Worm (Caenorhabditis elegans): ENCODE data around the gene H01M10.2.

Gene H01M10.2

DNA sequence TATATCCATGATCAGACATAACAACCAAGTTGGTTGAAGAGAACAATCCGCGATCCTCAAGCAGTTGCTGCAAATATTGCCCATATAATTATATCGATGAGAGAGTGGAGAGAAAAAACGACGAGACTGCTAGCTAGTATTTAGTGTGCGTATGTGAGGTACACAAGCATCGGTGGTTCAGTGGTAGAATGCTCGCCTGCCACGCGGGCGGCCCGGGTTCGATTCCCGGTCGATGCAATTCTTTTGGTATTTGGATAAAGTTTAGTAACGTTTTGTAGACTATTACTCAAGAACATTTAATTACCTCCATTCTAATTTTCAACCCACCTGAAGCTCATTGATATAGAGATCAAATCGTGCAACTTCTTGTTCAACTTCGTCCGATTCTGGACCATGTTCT lies 27.5 kb upstream of the H01M10.2 start (continued):
- TF ChIP-seq K11D2.4 (GFP tag; IDR thresholded peaks at IDR 0.05), result peak; percentile 72
- TF ChIP-seq attf-6 (GFP tag; IDR thresholded peaks at IDR 0.05), result peak; percentile 51; the same call in 1 of the 2 replicates
- peak; percentile 92; the same call in 1 of the 2 replicates for TF ChIP-seq ztf-25 (GFP tag; IDR thresholded peaks at IDR 0.05)
- no peak for TF ChIP-seq F39B2.1 (GFP tag; IDR thresholded peaks at IDR 0.05)
- TF ChIP-seq sdz-38 (tag; optimal IDR thresholded peaks at IDR 0.05), result no peak
- peak; percentile 14 for TF ChIP-seq ztf-22 (GFP tag; optimal IDR thresholded peaks at IDR 0.05)
- peak in 1 of 2 experiments; percentile 69 for TF ChIP-seq rec-8 (tag; optimal IDR thresholded peaks at IDR 0.05)
- TF ChIP-seq cebp-1 (GFP tag; IDR thresholded peaks at IDR 0.05), result 0 out of 2 replicates have a peak, but pooled peaks have one; percentile 44
- peak; percentile 79 for TF ChIP-seq cebp-1 (tag; optimal IDR thresholded peaks at IDR 0.05)
- peak; percentile 80 for TF ChIP-seq ztf-18 (tag; optimal IDR thresholded peaks at IDR 0.05)
- peak; percentile 56; the same call in 1 of the 2 replicates for TF ChIP-seq B0019.2 (GFP tag; conservative IDR thresholded peaks at IDR 0.05)
- TF ChIP-seq efl-1 (GFP tag; optimal IDR thresholded peaks at IDR 0.05), result no peak
- TF ChIP-seq mcd-1 (GFP tag; IDR thresholded peaks at IDR 0.05), result peak; percentile 40
- no peak for TF ChIP-seq lag-1 (GFP tag; IDR thresholded peaks at IDR 0.05)
- TF ChIP-seq lin-54 (GFP tag; optimal IDR thresholded peaks at IDR 0.05), result peak; percentile 63
- TF ChIP-seq pbrm-1 (GFP tag; IDR thresholded peaks at IDR 0.05), result peak; percentile 90
- TF ChIP-seq egl-18 (GFP tag; IDR thresholded peaks at IDR 0.05), result peak; percentile 48; the same call in 1 of the 2 replicates
- no peak for TF ChIP-seq pha-4 (tag; optimal IDR thresholded peaks at IDR 0.05)
- no peak for TF ChIP-seq madf-3 (GFP tag; IDR thresholded peaks at IDR 0.05)
- 0 out of 2 replicates have a peak, but pooled peaks have one; percentile 47 for TF ChIP-seq nfya-2 (GFP tag; IDR thresholded peaks at IDR 0.05)
- peak; percentile 53 for TF ChIP-seq K12H6.12 (tag; optimal IDR thresholded peaks at IDR 0.05)
- TF ChIP-seq repo-1 (tag; optimal IDR thresholded peaks at IDR 0.05), result peak; percentile 24
- peak; percentile 44; the same call in 1 of the 2 replicates for TF ChIP-seq Y53F4B.3 (GFP tag; IDR thresholded peaks at IDR 0.05)
- peak; percentile 69 for TF ChIP-seq unc-130 (GFP tag; optimal IDR thresholded peaks at IDR 0.05)
- TF ChIP-seq ztf-6 (GFP tag; IDR thresholded peaks at IDR 0.05), result no peak; the same call in 1 of the 2 replicates
- TF ChIP-seq ceh-27 (GFP tag; optimal IDR thresholded peaks at IDR 0.05), result peak; percentile 76
- no peak for TF ChIP-seq zfh-2 (GFP tag; conservative IDR thresholded peaks at IDR 0.05)
- TF ChIP-seq snpc-1.1 (tag; optimal IDR thresholded peaks at IDR 0.05; ENCODE audit: insufficient read depth), result peak; percentile 32
- TF ChIP-seq somi-1 (GFP tag; optimal IDR thresholded peaks at IDR 0.05), result peak; percentile 49
- peak; percentile 69 for TF ChIP-seq tbx-9 (tag; optimal IDR thresholded peaks at IDR 0.05; ENCODE audit: borderline replicate concordance)
- TF ChIP-seq Y53G8AR.9 (GFP tag; conservative IDR thresholded peaks at IDR 0.05), result 0 out of 2 replicates have a peak, but pooled peaks have one; percentile 30
- no peak for TF ChIP-seq bed-1 (GFP tag; IDR thresholded peaks at IDR 0.05)
- TF ChIP-seq aptf-3 (GFP tag; IDR thresholded peaks at IDR 0.05), result peak; percentile 26; the same call in 1 of the 2 replicates
- no peak for TF ChIP-seq F55B11.4 (tag; optimal IDR thresholded peaks at IDR 0.05; ENCODE audit: borderline replicate concordance, insufficient read depth)

DNA sequence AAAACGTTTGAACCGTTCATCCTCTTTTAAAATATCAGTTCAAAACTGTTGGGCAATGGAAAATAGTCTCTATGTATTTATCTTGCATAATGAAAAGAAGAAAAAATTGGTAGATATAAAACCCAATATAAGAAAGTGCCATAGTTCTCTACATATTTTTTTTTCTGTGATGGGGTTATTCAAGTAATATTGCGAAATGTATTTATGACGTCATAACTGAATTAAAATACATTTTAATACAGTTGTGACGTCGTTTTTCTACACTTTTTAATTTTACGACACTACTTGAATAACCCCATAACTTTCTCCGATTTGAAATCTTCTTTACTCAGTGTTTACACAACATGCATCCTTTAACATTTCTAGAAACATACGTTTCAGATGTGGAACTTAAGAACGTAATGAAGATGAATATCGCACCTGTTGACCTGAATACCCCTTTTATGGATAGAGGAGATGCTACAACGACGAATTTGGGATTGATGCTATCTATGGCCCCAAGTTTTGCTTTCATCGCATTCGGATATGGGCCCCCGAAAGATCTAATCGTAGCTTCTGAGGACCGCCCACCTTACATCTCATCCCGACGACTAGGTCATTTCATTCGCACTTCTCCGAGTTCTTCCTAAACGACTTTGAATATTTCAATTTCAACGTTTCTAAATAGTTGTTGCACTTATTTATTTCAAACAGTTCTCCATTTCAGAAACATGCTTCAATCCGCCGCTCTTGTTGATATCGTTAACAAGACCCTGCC lies 22.1 kb upstream of the H01M10.2 start, which contains the start of gene T03G6.1:
Gene T03G6.1, plus strand, starts transcription at position 707 of the 757 bp plus-strand sequence.
- TF ChIP-seq cebp-1 (GFP tag; IDR thresholded peaks at IDR 0.05) (no peak), cebp-1 (tag; optimal IDR thresholded peaks at IDR 0.05) (peak; percentile 54), nhr-120 (GFP tag; IDR thresholded peaks at IDR 0.05) (no peak)
